5 fruit fly cellular contexts compared by ENCODE assay signal in the genomic region with DNA sequence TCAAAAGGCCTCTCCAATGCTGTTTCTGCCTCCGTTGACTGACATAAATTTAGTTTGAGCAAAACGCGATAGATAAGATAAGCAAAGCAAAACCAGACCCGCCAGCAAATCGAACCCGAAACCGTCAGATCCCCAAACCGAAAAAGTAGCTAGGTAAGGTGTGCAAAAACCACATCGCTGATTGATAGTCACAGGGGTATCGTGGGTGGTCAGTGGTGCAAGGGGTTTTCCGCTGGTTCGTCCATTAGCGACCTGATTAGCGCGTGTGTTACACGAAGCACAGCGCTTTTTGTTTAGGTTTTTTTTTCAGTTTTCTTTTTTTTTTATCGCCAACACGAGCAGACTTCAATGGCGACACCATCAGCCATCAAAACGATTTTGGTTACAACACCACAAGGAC.
TF ChIP-seq lines count a peak whose summit lies in the region.

No protein-coding gene starts in this region.

- no peak for TF ChIP-seq CTCF in whole organism, embryonic (GFP tag; optimal IDR thresholded peaks at IDR 0.05; lab: Kevin White, UChicago)

TF ChIP-seq in whole organism, adult, 20 proteins besides CTCF, POLR2A, EP300 and RAD21 (continues in another document):
- peak; percentile 15 for TF ChIP-seq cic (GFP tag; optimal IDR thresholded peaks at IDR 0.05; lab: Kevin White, UChicago)
- TF ChIP-seq CG14711 (tag; optimal IDR thresholded peaks at IDR 0.05; lab: Kevin White, UChicago) = no peak
- no peak for TF ChIP-seq bab1 (GFP tag; optimal IDR thresholded peaks at IDR 0.05; lab: Kevin White, UChicago)
- no peak for TF ChIP-seq CG33017 (tag; optimal IDR thresholded peaks at IDR 0.05; lab: Kevin White, UChicago)
- TF ChIP-seq Crg-1 (GFP tag; optimal IDR thresholded peaks at IDR 0.05; lab: Kevin White, UChicago) = no peak
- no peak for TF ChIP-seq CG7045 (GFP tag; optimal IDR thresholded peaks at IDR 0.05; lab: Kevin White, UChicago)
- TF ChIP-seq ovo (GFP tag; optimal IDR thresholded peaks at IDR 0.05; lab: Kevin White, UChicago) = no peak
- no peak for TF ChIP-seq CG5204 (GFP tag; optimal IDR thresholded peaks at IDR 0.05; lab: Kevin White, UChicago)
- peak; percentile 14 for TF ChIP-seq Hr96 (GFP tag; optimal IDR thresholded peaks at IDR 0.05; lab: Kevin White, UChicago)
- no peak for TF ChIP-seq Clk (GFP tag; optimal IDR thresholded peaks at IDR 0.05; lab: Kevin White, UChicago)
- TF ChIP-seq CG7101 (tag; optimal IDR thresholded peaks at IDR 0.05; lab: Kevin White, UChicago) = no peak
- TF ChIP-seq pad (GFP tag; optimal IDR thresholded peaks at IDR 0.05; lab: Kevin White, UChicago) = no peak
- TF ChIP-seq tj (GFP tag; optimal IDR thresholded peaks at IDR 0.05; lab: Kevin White, UChicago) = no peak
- TF ChIP-seq toe (GFP tag; optimal IDR thresholded peaks at IDR 0.05; lab: Kevin White, UChicago) = no peak
- no peak for TF ChIP-seq Mnt (GFP tag; optimal IDR thresholded peaks at IDR 0.05; lab: Kevin White, UChicago)
- TF ChIP-seq CG12768 (GFP tag; optimal IDR thresholded peaks at IDR 0.05; lab: Kevin White, UChicago) = peak; percentile 46
- TF ChIP-seq CG1620 (GFP tag; optimal IDR thresholded peaks at IDR 0.05; lab: Kevin White, UChicago) = no peak
- TF ChIP-seq kay (GFP tag; lab: Kevin White, UChicago; ENCODE audit: borderline replicate concordance) = no peak

TF ChIP-seq in whole organism, embryonic, 481 proteins besides CTCF, POLR2A, EP300 and RAD21 (continues in another document):
- no peak for TF ChIP-seq Hr3 (GFP tag; optimal IDR thresholded peaks at IDR 0.05; lab: Kevin White, UChicago)
- TF ChIP-seq crol (GFP tag; IDR thresholded peaks at IDR 0.05; lab: Robert Waterston, UW) = peak; percentile 66
- TF ChIP-seq GATAe (GFP tag; conservative IDR thresholded peaks at IDR 0.05; lab: Robert Waterston, UW) = peak; percentile 72
- peak; percentile 7 for TF ChIP-seq CG15479 (GFP tag; optimal IDR thresholded peaks at IDR 0.05; lab: Kevin White, UChicago)
- peak; percentile 82 for TF ChIP-seq sug (tag; optimal IDR thresholded peaks at IDR 0.05; lab: Kevin White, UChicago)
- peak; percentile 58 for TF ChIP-seq Med (GFP tag; lab: Kevin White, UChicago)
- no peak for TF ChIP-seq bigmax (GFP tag; optimal IDR thresholded peaks at IDR 0.05; lab: Kevin White, UChicago)
- no peak for TF ChIP-seq cad (GFP tag; optimal IDR thresholded peaks at IDR 0.05; lab: Kevin White, UChicago)
- TF ChIP-seq Hey (tag; optimal IDR thresholded peaks at IDR 0.05; lab: Kevin White, UChicago) = peak; percentile 2
- peak; percentile 61 for TF ChIP-seq cwo (GFP tag; optimal IDR thresholded peaks at IDR 0.05; lab: Kevin White, UChicago)
- peak; percentile 54; the same call in 1 of the 2 replicates for TF ChIP-seq rib (GFP tag; IDR thresholded peaks at IDR 0.05; lab: Robert Waterston, UW)
- TF ChIP-seq exex (tag; optimal IDR thresholded peaks at IDR 0.05; lab: Kevin White, UChicago) = peak; percentile 71
- TF ChIP-seq lab (GFP tag; optimal IDR thresholded peaks at IDR 0.05; lab: Kevin White, UChicago) = peak; percentile 18
- peak; percentile 29 for TF ChIP-seq mirr (GFP tag; optimal IDR thresholded peaks at IDR 0.05; lab: Kevin White, UChicago)
- peak; percentile 33 for TF ChIP-seq CG10543 (GFP tag; optimal IDR thresholded peaks at IDR 0.05; lab: Kevin White, UChicago)
- TF ChIP-seq otp (GFP tag; IDR thresholded peaks at IDR 0.05; lab: Robert Waterston, UW) = 0 out of 3 replicates have a peak, but pooled peaks have one; percentile 26
- no peak for TF ChIP-seq pros (GFP tag; optimal IDR thresholded peaks at IDR 0.05; lab: Kevin White, UChicago)

TF ChIP-seq in whole organism, prepupa, 60 proteins besides CTCF, POLR2A, EP300 and RAD21:
- TF ChIP-seq CG34406 (GFP tag; optimal IDR thresholded peaks at IDR 0.05; lab: Kevin White, UChicago) (no peak), net (GFP tag; optimal IDR thresholded peaks at IDR 0.05; lab: Kevin White, UChicago) (no peak), vri (GFP tag; optimal IDR thresholded peaks at IDR 0.05; lab: Kevin White, UChicago) (peak; percentile 48), lz (GFP tag; optimal IDR thresholded peaks at IDR 0.05; lab: Kevin White, UChicago) (no peak), Hr38 (GFP tag; optimal IDR thresholded peaks at IDR 0.05; lab: Kevin White, UChicago) (no peak), CG10631 (GFP tag; optimal IDR thresholded peaks at IDR 0.05; lab: Kevin White, UChicago) (no peak)

TF ChIP-seq in whole organism, pupa, 21 proteins besides CTCF, POLR2A, EP300 and RAD21:
- TF ChIP-seq EcR (GFP tag; optimal IDR thresholded peaks at IDR 0.05; lab: Kevin White, UChicago) = no peak
- no peak for TF ChIP-seq CG4496 (GFP tag; IDR thresholded peaks at IDR 0.05; lab: Robert Waterston, UW)
- TF ChIP-seq D1 (tag; optimal IDR thresholded peaks at IDR 0.05; lab: Kevin White, UChicago) = no peak
- TF ChIP-seq CG32121 (GFP tag; IDR thresholded peaks at IDR 0.05; lab: Robert Waterston, UW) = peak; percentile 26; the same call in 1 of the 2 replicates
- no peak for TF ChIP-seq fd96Ca (GFP tag; IDR thresholded peaks at IDR 0.05; lab: Robert Waterston, UW)
- TF ChIP-seq CG14655 (GFP tag; optimal IDR thresholded peaks at IDR 0.05; lab: Kevin White, UChicago) = no peak
- 0 out of 2 replicates have a peak, but pooled peaks have one; percentile 19 for TF ChIP-seq Ets98B (GFP tag; IDR thresholded peaks at IDR 0.05; lab: Robert Waterston, UW)
- TF ChIP-seq CG9948 (tag; optimal IDR thresholded peaks at IDR 0.05; lab: Kevin White, UChicago) = no peak
- no peak for TF ChIP-seq gl (tag; optimal IDR thresholded peaks at IDR 0.05; lab: Kevin White, UChicago)
- TF ChIP-seq CG8159 (tag; optimal IDR thresholded peaks at IDR 0.05; lab: Kevin White, UChicago) = no peak
- TF ChIP-seq Snoo (tag; optimal IDR thresholded peaks at IDR 0.05; lab: Kevin White, UChicago) = no peak
- TF ChIP-seq CG10348 (GFP tag; IDR thresholded peaks at IDR 0.05; lab: Robert Waterston, UW) = no peak
- TF ChIP-seq CG12605 (GFP tag; IDR thresholded peaks at IDR 0.05; lab: Robert Waterston, UW) = no peak

TF ChIP-seq in whole organism, wandering third instar larva, 38 proteins besides CTCF, POLR2A, EP300 and RAD21:
- TF ChIP-seq Hr83 (GFP tag; optimal IDR thresholded peaks at IDR 0.05; lab: Kevin White, UChicago; ENCODE audit: poor library complexity, severe bottlenecking) (no peak), Rel (GFP tag; optimal IDR thresholded peaks at IDR 0.05; lab: Kevin White, UChicago) (no peak), Rel (tag; optimal IDR thresholded peaks at IDR 0.05; lab: Kevin White, UChicago) (peak; percentile 9), Vsx2 (GFP tag; optimal IDR thresholded peaks at IDR 0.05; lab: Kevin White, UChicago; ENCODE audit: partially characterized antibody) (peak; percentile 67), brk (GFP tag; optimal IDR thresholded peaks at IDR 0.05; lab: Kevin White, UChicago) (no peak), lola (GFP tag; optimal IDR thresholded peaks at IDR 0.05; lab: Kevin White, UChicago) (no peak), Myc (optimal IDR thresholded peaks at IDR 0.05; lab: Kevin White, UChicago) (no peak), br (GFP tag; optimal IDR thresholded peaks at IDR 0.05; lab: Kevin White, UChicago) (no peak), HLH106 (tag; optimal IDR thresholded peaks at IDR 0.05; lab: Kevin White, UChicago) (no peak), sage (GFP tag; optimal IDR thresholded peaks at IDR 0.05; lab: Kevin White, UChicago) (no peak), fru (GFP tag; optimal IDR thresholded peaks at IDR 0.05; lab: Kevin White, UChicago) (peak; percentile 22), Hnf4 (GFP tag; optimal IDR thresholded peaks at IDR 0.05; lab: Kevin White, UChicago) (no peak), OdsH (GFP tag; optimal IDR thresholded peaks at IDR 0.05; lab: Kevin White, UChicago) (no peak), Hr78 (GFP tag; optimal IDR thresholded peaks at IDR 0.05; lab: Kevin White, UChicago) (no peak)
